Fruit fly (Drosophila melanogaster) whole organism, embryonic: ENCODE results near the gene CG3368.

Source experiments
- Asciz ChIP-seq: fragments of 200-800 bp; sonication (Bioruptor generic); optimal IDR thresholded peaks from 2 replicates; lab custom pipeline; 2017; ENCODE audit warnings: missing biosample characterization, mild to moderate bottlenecking, missing genetic modification characterization, missing genetic modification reagents
- CG10209 ChIP-seq: fragments of 200-800 bp; sonication (Bioruptor generic); optimal IDR thresholded peaks from 3 replicates; lab custom pipeline; 2017; ENCODE audit warnings: missing biosample characterization, mild to moderate bottlenecking, missing genetic modification characterization, missing genetic modification reagents
- CG10543 ChIP-seq: fragments of 200-800 bp; sonication (Bioruptor generic); optimal IDR thresholded peaks from 3 replicates; lab custom pipeline; 2017; ENCODE audit warnings: missing biosample characterization, mild to moderate bottlenecking, missing genetic modification characterization, moderate library complexity
- CG11093 ChIP-seq: fragments of 200-800 bp; sonication (Bioruptor generic); IDR thresholded peaks from 3 replicates; pipeline ENCODE4 v1.3.6; 2022; ENCODE audit warnings: missing biosample characterization, missing genetic modification characterization
- CG11504 ChIP-seq: fragments of 200-800 bp; sonication (Bioruptor generic); optimal IDR thresholded peaks from 3 replicates; lab custom pipeline; 2019; ENCODE audit warnings: missing biosample characterization, mild to moderate bottlenecking, missing genetic modification characterization, moderate library complexity
- CG12219 ChIP-seq: fragments of 200-800 bp; sonication (Bioruptor generic); optimal IDR thresholded peaks from 3 replicates; lab custom pipeline; 2018; ENCODE audit warnings: missing biosample characterization, mild to moderate bottlenecking, missing genetic modification characterization
- CG1233 ChIP-seq: fragments of 200-800 bp; sonication (Bioruptor generic); optimal IDR thresholded peaks from 4 replicates; lab custom pipeline; 2018; ENCODE audit warnings: missing biosample characterization, mild to moderate bottlenecking, missing genetic modification characterization
- CG15269 ChIP-seq: fragments of 200-800 bp; sonication (Bioruptor generic); optimal IDR thresholded peaks from 2 replicates; lab custom pipeline; 2018; ENCODE audit warnings: missing biosample characterization, mild to moderate bottlenecking, missing genetic modification characterization, moderate library complexity
- CG15601 ChIP-seq: fragments of 200-800 bp; sonication (Bioruptor generic); optimal IDR thresholded peaks from 3 replicates; lab custom pipeline; 2019; ENCODE audit warnings: missing biosample characterization, mild to moderate bottlenecking, missing genetic modification characterization, moderate library complexity
- CG17186 ChIP-seq: fragments of 200-800 bp; sonication (Bioruptor generic); optimal IDR thresholded peaks from 3 replicates; lab custom pipeline; 2017; ENCODE audit warnings: missing biosample characterization, missing genetic modification reagents, missing genetic modification characterization
- CG17328 ChIP-seq: fragments of 200-800 bp; sonication (Bioruptor generic); IDR thresholded peaks from 2 replicates; pipeline ENCODE4 v1.3.6; 2022; ENCODE audit warnings: missing biosample characterization, missing genetic modification characterization
- CG2678 ChIP-seq: fragments of 200-800 bp; sonication (Bioruptor generic); optimal IDR thresholded peaks from 3 replicates; lab custom pipeline; 2019; ENCODE audit warnings: missing biosample characterization, mild to moderate bottlenecking, missing genetic modification characterization, moderate library complexity
- CG34376 ChIP-seq: fragments of 200-800 bp; sonication (Bioruptor generic); optimal IDR thresholded peaks from 2 replicates; lab custom pipeline; 2018; ENCODE audit warnings: missing biosample characterization, mild to moderate bottlenecking, missing genetic modification characterization
- CG6791 ChIP-seq: fragments of 200-800 bp; sonication (Bioruptor generic); IDR thresholded peaks from 3 replicates; pipeline ENCODE4 v1.3.6; 2022; ENCODE audit warnings: missing biosample characterization, missing genetic modification characterization; ENCODE audit not compliant: partially characterized antibody
- CG7556 ChIP-seq: fragments of 200-800 bp; sonication (Bioruptor generic); optimal IDR thresholded peaks from 2 replicates; lab custom pipeline; 2017; ENCODE audit warnings: missing biosample characterization, mild to moderate bottlenecking, missing genetic modification characterization
- CG7963 ChIP-seq: fragments of 200-800 bp; sonication (Bioruptor generic); IDR thresholded peaks from 3 replicates; pipeline ENCODE4 v1.3.6; 2022; ENCODE audit warnings: missing biosample characterization, missing genetic modification characterization; ENCODE audit not compliant: partially characterized antibody
- CG7987 ChIP-seq: fragments of 200-800 bp; sonication (Bioruptor generic); optimal IDR thresholded peaks from 2 replicates; lab custom pipeline; 2018; ENCODE audit warnings: missing biosample characterization, mild to moderate bottlenecking, missing genetic modification characterization, moderate library complexity
- CG8281 ChIP-seq: fragments of 200-800 bp; sonication (Bioruptor generic); optimal IDR thresholded peaks from 2 replicates; lab custom pipeline; 2018; ENCODE audit warnings: missing biosample characterization, mild to moderate bottlenecking, missing genetic modification characterization, moderate library complexity
- CG9215 ChIP-seq: fragments of 200-800 bp; sonication (Bioruptor generic); IDR thresholded peaks from 2 replicates; pipeline ENCODE4 v1.3.6; 2022; ENCODE audit warnings: missing biosample characterization, missing genetic modification characterization
- CG9437 ChIP-seq: fragments of 200-800 bp; sonication (Bioruptor generic); optimal IDR thresholded peaks from 2 replicates; lab custom pipeline; 2018; ENCODE audit warnings: missing biosample characterization, mild to moderate bottlenecking, missing genetic modification characterization
- CTCF ChIP-seq: fragments of 200-800 bp; sonication (Bioruptor generic); optimal IDR thresholded peaks from 2 replicates; lab custom pipeline; 2017; ENCODE audit warnings: missing biosample characterization, mild to moderate bottlenecking, missing genetic modification characterization, moderate library complexity
- Dbx ChIP-seq: fragments of 200-800 bp; sonication (Bioruptor generic); IDR thresholded peaks from 3 replicates; pipeline ENCODE4 v1.3.6; 2022; ENCODE audit warnings: missing biosample characterization, missing genetic modification characterization
- Dip3 ChIP-seq: fragments of 200-800 bp; sonication (Bioruptor generic); optimal IDR thresholded peaks from 3 replicates; lab custom pipeline; 2016; ENCODE audit warnings: missing biosample characterization, missing genetic modification characterization
- HLHmδ ChIP-seq: fragments of 200-800 bp; sonication (Bioruptor generic); optimal IDR thresholded peaks from 2 replicates; lab custom pipeline; 2018; ENCODE audit warnings: missing biosample characterization, mild to moderate bottlenecking, missing genetic modification characterization, moderate library complexity
- Hmx ChIP-seq: fragments of 200-800 bp; sonication (Bioruptor generic); optimal IDR thresholded peaks from 2 replicates; lab custom pipeline; 2016; ENCODE audit warnings: missing biosample characterization, missing genetic modification characterization
- Hr3 ChIP-seq: fragments of 200-800 bp; sonication (Bioruptor generic); optimal IDR thresholded peaks from 3 replicates; lab custom pipeline; 2016; ENCODE audit warnings: missing biosample characterization, missing genetic modification characterization
- Hsf ChIP-seq: fragments of 200-800 bp; sonication (Bioruptor generic); optimal IDR thresholded peaks from 3 replicates; lab custom pipeline; 2016; ENCODE audit warnings: missing biosample characterization, missing genetic modification characterization
- Med ChIP-seq: fragments of 200-800 bp; sonication (Bioruptor generic); peaks from one replicate; lab custom pipeline; 2016; ENCODE audit warnings: missing biosample characterization, missing genetic modification characterization, mild to moderate bottlenecking, inconsistent platforms, moderate library complexity
- NFAT ChIP-seq: fragments of 200-800 bp; sonication (Bioruptor generic); IDR thresholded peaks from 2 replicates; pipeline ENCODE4 v1.3.6; 2022; ENCODE audit warnings: missing biosample characterization, missing genetic modification characterization
- Optix ChIP-seq: fragments of 200-800 bp; sonication (Bioruptor generic); IDR thresholded peaks from 3 replicates; pipeline ENCODE4 v1.3.6; 2022; ENCODE audit warnings: missing biosample characterization, missing genetic modification characterization
- TFAM ChIP-seq: fragments of 200-800 bp; sonication (Bioruptor generic); optimal IDR thresholded peaks from 2 replicates; lab custom pipeline; 2017; ENCODE audit warnings: missing biosample characterization, missing genetic modification characterization, inconsistent platforms
- ac ChIP-seq: fragments of 200-800 bp; sonication (Bioruptor generic); optimal IDR thresholded peaks from 3 replicates; lab custom pipeline; 2017; ENCODE audit warnings: missing biosample characterization, mild to moderate bottlenecking, missing genetic modification characterization
- ap ChIP-seq: fragments of 200-800 bp; sonication (Bioruptor generic); IDR thresholded peaks from 2 replicates; pipeline ENCODE4 v1.3.6; 2022; ENCODE audit warnings: missing biosample characterization, missing genetic modification characterization
- bcd ChIP-seq: fragments of 200-800 bp; sonication (Bioruptor generic); optimal IDR thresholded peaks from 2 replicates; lab custom pipeline; 2017; ENCODE audit warnings: missing biosample characterization, mild to moderate bottlenecking, missing genetic modification characterization
- dm ChIP-seq: fragments of 200-800 bp; sonication (Bioruptor generic); optimal IDR thresholded peaks from 3 replicates; lab custom pipeline; 2016; ENCODE audit warnings: missing biosample characterization, missing genetic modification characterization
- dpn ChIP-seq, 2 experiments: fragments of 200-800 bp; sonication (Bioruptor generic); optimal IDR thresholded peaks; 3 replicates each; lab custom pipeline; 2016; ENCODE audit warnings: missing biosample characterization in 2 of 2, missing genetic modification characterization in 2 of 2
- eyg ChIP-seq: fragments of 200-800 bp; sonication (Bioruptor generic); optimal IDR thresholded peaks from 3 replicates; lab custom pipeline; 2016; ENCODE audit warnings: missing biosample characterization, missing genetic modification characterization
- fd3F ChIP-seq: fragments of 200-800 bp; sonication (Bioruptor generic); optimal IDR thresholded peaks from 2 replicates; lab custom pipeline; 2018; ENCODE audit warnings: missing biosample characterization, mild to moderate bottlenecking, missing genetic modification characterization, moderate library complexity
- fd64A ChIP-seq: fragments of 200-800 bp; sonication (Bioruptor generic); optimal IDR thresholded peaks from 3 replicates; lab custom pipeline; 2018; ENCODE audit warnings: missing biosample characterization, mild to moderate bottlenecking, missing genetic modification characterization
- gfzf ChIP-seq: fragments of 200-800 bp; sonication (Bioruptor generic); optimal IDR thresholded peaks from 2 replicates; lab custom pipeline; 2016; ENCODE audit warnings: missing biosample characterization, mild to moderate bottlenecking, missing genetic modification characterization, moderate library complexity
- gro ChIP-seq: fragments of 200-800 bp; sonication (Bioruptor generic); optimal IDR thresholded peaks from 2 replicates; lab custom pipeline; 2016; ENCODE audit warnings: missing biosample characterization, missing genetic modification characterization
- gsb-n ChIP-seq: fragments of 200-800 bp; sonication (Bioruptor generic); optimal IDR thresholded peaks from 3 replicates; lab custom pipeline; 2018; ENCODE audit warnings: missing biosample characterization, mild to moderate bottlenecking, missing genetic modification characterization
- hb ChIP-seq: fragments of 200-800 bp; sonication (Bioruptor generic); IDR thresholded peaks from 3 replicates; pipeline ENCODE4 v1.3.6; 2022; ENCODE audit warnings: missing biosample characterization, missing genetic modification characterization; ENCODE audit not compliant: partially characterized antibody
- mam ChIP-seq: fragments of 200-800 bp; sonication (Bioruptor generic); optimal IDR thresholded peaks from 3 replicates; lab custom pipeline; 2016; ENCODE audit warnings: missing biosample characterization, missing genetic modification characterization
- nerfin-1 ChIP-seq: fragments of 200-800 bp; sonication (Bioruptor generic); optimal IDR thresholded peaks from 3 replicates; lab custom pipeline; 2019; ENCODE audit warnings: missing biosample characterization, mild to moderate bottlenecking, missing genetic modification characterization, moderate library complexity
- nerfin-2 ChIP-seq: fragments of 200-800 bp; sonication (Bioruptor generic); IDR thresholded peaks from 2 replicates; pipeline ENCODE4 v1.3.6; 2022; ENCODE audit warnings: missing biosample characterization, missing genetic modification characterization; ENCODE audit not compliant: partially characterized antibody
- pan ChIP-seq, 4 experiments: fragments of >200 bp in 3 of 4; fragments of 200-800 bp in 1 of 4; sonication (Bioruptor generic) in 1 of 4; optimal IDR thresholded peaks in 3 of 4; IDR thresholded peaks in 1 of 4; 2 replicates each; pipeline versions ENCODE4 v1.3.6 to Lab custom; 2017 to 2022; ENCODE audit warnings: missing biosample characterization in 2 of 4, missing genetic modification characterization in 2 of 4, mixed read lengths in 1 of 4
- pho ChIP-seq: fragments of 200-800 bp; sonication (Bioruptor generic); optimal IDR thresholded peaks from 2 replicates; lab custom pipeline; 2016; ENCODE audit warnings: missing biosample characterization, missing genetic modification characterization
- shn ChIP-seq: fragments of 200-800 bp; sonication (Bioruptor generic); optimal IDR thresholded peaks from 3 replicates; lab custom pipeline; 2016; ENCODE audit warnings: missing biosample characterization, missing genetic modification characterization
- slbo ChIP-seq: fragments of 200-800 bp; sonication (Bioruptor generic); IDR thresholded peaks from 2 replicates; pipeline ENCODE4 v1.3.6; 2022; ENCODE audit warnings: missing biosample characterization, missing genetic modification characterization
- stwl ChIP-seq: fragments of 200-800 bp; sonication (Bioruptor generic); optimal IDR thresholded peaks from 3 replicates; lab custom pipeline; 2018; ENCODE audit warnings: missing biosample characterization, mild to moderate bottlenecking, missing genetic modification characterization, moderate library complexity

The CG3368 gene

dm6 chr3R:27289638-27290037, 6.1 kb downstream of the CG3368 start (continued):
- TF ChIP-seq CG1233 (GFP tag; lab: Kevin White, UChicago) (peak; percentile 4), CG10543 (GFP tag; lab: Kevin White, UChicago) (peak; percentile 37), gfzf (GFP tag; lab: Kevin White, UChicago) (no peak), bcd (peak; percentile 49), Dip3 (GFP tag; lab: Kevin White, UChicago) (peak; percentile 44), CG9437 (GFP tag; lab: Kevin White, UChicago) (no peak), CG9215 (GFP tag; lab: Robert Waterston, UW) (peak; percentile 46; the same call in 1 of the 2 replicates), gro (GFP tag; lab: Kevin White, UChicago) (peak; percentile 1), CG10209 (GFP tag; lab: Kevin White, UChicago) (peak; percentile 14), CG6791 (GFP tag; lab: Robert Waterston, UW) (no peak), fd3F (GFP tag; lab: Kevin White, UChicago) (no peak), CG11504 (tag; lab: Kevin White, UChicago) (peak; percentile 56), gsb-n (tag; lab: Kevin White, UChicago) (no peak), Dbx (GFP tag; lab: Robert Waterston, UW) (peak; percentile 57; the same call in 1 of the 3 replicates), CG8281 (no peak), nerfin-2 (GFP tag; lab: Robert Waterston, UW) (no peak), CG17328 (GFP tag; lab: Robert Waterston, UW) (no peak), CTCF (GFP tag; lab: Kevin White, UChicago) (no peak), eyg (GFP tag; lab: Kevin White, UChicago) (no peak), mam (GFP tag; lab: Kevin White, UChicago) (peak; percentile 58), Med (GFP tag; lab: Kevin White, UChicago) (peak; percentile 93), Hr3 (GFP tag; lab: Kevin White, UChicago) (no peak), TFAM (no peak), CG7963 (no peak), HLHmδ (GFP tag; lab: Kevin White, UChicago) (no peak), CG17186 (GFP tag; lab: Kevin White, UChicago) (no peak), Hsf (GFP tag; lab: Kevin White, UChicago) (peak; percentile 56), Optix (GFP tag; lab: Robert Waterston, UW) (no peak), dpn (GFP tag; optimal IDR thresholded peaks at IDR 0.05; lab: Kevin White, UChicago) (peak; percentile 29 to 42), CG11093 (GFP tag; lab: Robert Waterston, UW) (no peak), ap (GFP tag; lab: Robert Waterston, UW) (no peak), ac (no peak), nerfin-1 (peak; percentile 8), Asciz (no peak), dm (no peak), Hmx (no peak), CG7556 (GFP tag; lab: Kevin White, UChicago) (peak; percentile 15), stwl (tag; lab: Kevin White, UChicago) (no peak), CG2678 (tag; lab: Kevin White, UChicago) (peak; percentile 69), CG7987 (GFP tag; lab: Kevin White, UChicago) (peak; percentile 74), CG12219 (GFP tag; lab: Kevin White, UChicago) (peak; percentile 35), slbo (peak; percentile 65), CG34376 (GFP tag; lab: Kevin White, UChicago) (no peak), CG15269 (tag; lab: Kevin White, UChicago) (peak; percentile 32), pho (peak; percentile 12), hb (GFP tag; lab: Robert Waterston, UW) (no peak), shn (no peak), pan (optimal IDR thresholded peaks at IDR 0.05; lab: Kevin White, UChicago) (no peak), pan (GFP tag; optimal IDR thresholded peaks at IDR 0.05 in 1 of 2, IDR thresholded peaks at IDR 0.05 in 1 of 2) (no peak), fd64A (no peak), NFAT (peak; percentile 38; the same call in 1 of the 2 replicates), CG15601 (tag; lab: Kevin White, UChicago) (no peak)
